Fruit fly (Drosophila melanogaster) Kc167 (cell line): Measurements from ENCODE around the gene Rbp.

ENCODE experiments used
- Myc ChIP-seq: fragments of >200 bp; optimal IDR thresholded peaks from 2 replicates; lab custom pipeline; 2017; ENCODE audit warnings: missing external identifiers
- Sin3A ChIP-seq: fragments of >200 bp; optimal IDR thresholded peaks from 2 replicates; lab custom pipeline; 2018; ENCODE audit warnings: missing external identifiers
- h ChIP-seq: fragments of >200 bp; optimal IDR thresholded peaks from 3 replicates; lab custom pipeline; 2018; ENCODE audit warnings: missing external identifiers
- insv ChIP-seq: fragments of >200 bp; optimal IDR thresholded peaks from 3 replicates; lab custom pipeline; 2018; ENCODE audit warnings: missing external identifiers
- psq ChIP-seq: fragments of >200 bp; optimal IDR thresholded peaks from 2 replicates; lab custom pipeline; 2017; ENCODE audit warnings: missing external identifiers

- no peak for TF ChIP-seq h (lab: Kevin White, UChicago)
- TF ChIP-seq psq (lab: Kevin White, UChicago) = no peak
- no peak for TF ChIP-seq insv (lab: Kevin White, UChicago)
- TF ChIP-seq Sin3A (lab: Kevin White, UChicago) = no peak
- TF ChIP-seq Myc = no peak
Observed at dm6 chr3R:15427818-15428199, 53.4 kb downstream of the Rbp start.
